Worm (Caenorhabditis elegans): ENCODE data around the gene ZK688.9.

ce11 chrIII:7838907-7839642 is 43.7 kb downstream of the ZK688.9 start, which contains the start of gene ceh-23:
- TF ChIP-seq ahr-1 (tag; optimal IDR thresholded peaks at IDR 0.05) (no peak), pha-4 (tag; optimal IDR thresholded peaks at IDR 0.05) (no peak), pag-3 (tag; optimal IDR thresholded peaks at IDR 0.05; ENCODE audit: borderline replicate concordance) (no peak)

Measured in whole organism, late embryonic.